Worm (Caenorhabditis elegans): ENCODE data around the gene C25H3.7.

- no peak for TF ChIP-seq ama-1 (optimal IDR thresholded peaks at IDR 0.05)
- no peak for TF ChIP-seq unc-86 (tag; optimal IDR thresholded peaks at IDR 0.05)
- TF ChIP-seq sox-2 (GFP tag; IDR thresholded peaks at IDR 0.05), result no peak
- no peak for TF ChIP-seq unc-55 (GFP tag; optimal IDR thresholded peaks at IDR 0.05)
- TF ChIP-seq nhr-232 (tag; optimal IDR thresholded peaks at IDR 0.05), result no peak
- no peak for TF ChIP-seq ahr-1 (tag; optimal IDR thresholded peaks at IDR 0.05)
- TF ChIP-seq rnt-1 (tag; optimal IDR thresholded peaks at IDR 0.05), result no peak
- TF ChIP-seq mec-3 (tag; optimal IDR thresholded peaks at IDR 0.05; ENCODE audit: borderline replicate concordance), result no peak
- no peak for TF ChIP-seq unc-3 (GFP tag; conservative IDR thresholded peaks at IDR 0.05)
- TF ChIP-seq unc-3 (tag; optimal IDR thresholded peaks at IDR 0.05), result no peak
- no peak for TF ChIP-seq zip-5 (tag; optimal IDR thresholded peaks at IDR 0.05)
- no peak for TF ChIP-seq ceh-9 (tag; optimal IDR thresholded peaks at IDR 0.05)
- TF ChIP-seq pqm-1 (tag; optimal IDR thresholded peaks at IDR 0.05), result no peak
- TF ChIP-seq pha-4 (tag; optimal IDR thresholded peaks at IDR 0.05), result no peak
Measured at ce11 chrII:5696218-5696617, 27.5 kb upstream of the C25H3.7 start.
